Fruit fly (Drosophila melanogaster) whole organism, adult: Measurements from ENCODE around the gene CG33223.

Experiments used
- CG11617 ChIP-seq: fragments of 200-800 bp; sonication (Bioruptor generic); optimal IDR thresholded peaks from 2 replicates; lab custom pipeline; 2017; ENCODE audit warnings: mild to moderate bottlenecking, missing biosample characterization, missing genetic modification reagents, missing genetic modification characterization
- CG14711 ChIP-seq: fragments of 200-800 bp; sonication (Bioruptor generic); optimal IDR thresholded peaks from 2 replicates; lab custom pipeline; 2018; ENCODE audit warnings: missing biosample characterization, mild to moderate bottlenecking, missing genetic modification characterization, moderate library complexity
- CG1620 ChIP-seq: fragments of 200-800 bp; sonication (Bioruptor generic); optimal IDR thresholded peaks from 2 replicates; lab custom pipeline; 2016; ENCODE audit warnings: missing biosample characterization, missing genetic modification characterization
- CG33017 ChIP-seq: fragments of 200-800 bp; sonication (Bioruptor generic); optimal IDR thresholded peaks from 2 replicates; lab custom pipeline; 2018; ENCODE audit warnings: missing biosample characterization, mild to moderate bottlenecking, missing genetic modification characterization, moderate library complexity
- CG5204 ChIP-seq: fragments of 200-800 bp; sonication (Bioruptor generic); optimal IDR thresholded peaks from 2 replicates; lab custom pipeline; 2016; ENCODE audit warnings: missing biosample characterization, missing genetic modification characterization
- CG7101 ChIP-seq: fragments of 200-800 bp; sonication (Bioruptor generic); optimal IDR thresholded peaks from 2 replicates; lab custom pipeline; 2018; ENCODE audit warnings: missing biosample characterization, mild to moderate bottlenecking, missing genetic modification characterization, moderate library complexity
- Crg-1 ChIP-seq: fragments of 200-800 bp; sonication (Bioruptor generic); optimal IDR thresholded peaks from 2 replicates; lab custom pipeline; 2016; ENCODE audit warnings: missing biosample characterization, missing genetic modification characterization
- kay ChIP-seq: fragments of 200-800 bp; sonication (Bioruptor generic); peaks from one replicate; lab custom pipeline; 2016; ENCODE audit warnings: missing biosample characterization, missing genetic modification characterization, borderline replicate concordance
- toe ChIP-seq: fragments of 200-800 bp; sonication (Bioruptor generic); optimal IDR thresholded peaks from 2 replicates; lab custom pipeline; 2016; ENCODE audit warnings: missing biosample characterization, missing genetic modification characterization

DNA sequence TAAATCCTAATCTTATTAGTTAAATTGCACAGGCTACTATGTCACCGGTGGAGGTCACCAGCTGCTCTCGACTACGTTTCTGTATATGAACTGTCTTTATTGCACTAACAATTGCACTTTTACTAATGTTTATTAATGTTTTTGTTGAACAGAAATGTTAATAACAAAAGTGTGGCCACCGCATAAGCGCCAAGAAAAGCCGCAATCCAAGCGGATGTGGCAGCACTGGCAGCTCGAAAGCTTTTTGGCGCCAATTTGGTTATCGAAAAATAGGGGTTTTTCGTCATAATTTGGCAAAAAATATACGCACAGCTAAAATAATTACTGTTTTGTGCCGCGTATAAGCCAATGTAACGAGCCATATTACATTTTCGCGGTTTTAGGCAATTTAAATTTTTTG lies 41.5 kb downstream of the CG33223 start, which contains the start of gene CG12123:
- TF ChIP-seq CG33017 = no peak
- TF ChIP-seq CG7101 (tag; lab: Kevin White, UChicago) = no peak
- TF ChIP-seq CG1620 = no peak
- TF ChIP-seq Crg-1 (GFP tag; lab: Kevin White, UChicago) = no peak
- no peak for TF ChIP-seq CG5204 (GFP tag; lab: Kevin White, UChicago)
- no peak for TF ChIP-seq kay (GFP tag; lab: Kevin White, UChicago)
- TF ChIP-seq toe (GFP tag; lab: Kevin White, UChicago) = no peak
- no peak for TF ChIP-seq CG11617 (GFP tag; lab: Kevin White, UChicago)
- TF ChIP-seq CG14711 (tag; lab: Kevin White, UChicago) = no peak
